Fruit fly (Drosophila melanogaster): Measurements from ENCODE around the gene CG9029.

DNA sequence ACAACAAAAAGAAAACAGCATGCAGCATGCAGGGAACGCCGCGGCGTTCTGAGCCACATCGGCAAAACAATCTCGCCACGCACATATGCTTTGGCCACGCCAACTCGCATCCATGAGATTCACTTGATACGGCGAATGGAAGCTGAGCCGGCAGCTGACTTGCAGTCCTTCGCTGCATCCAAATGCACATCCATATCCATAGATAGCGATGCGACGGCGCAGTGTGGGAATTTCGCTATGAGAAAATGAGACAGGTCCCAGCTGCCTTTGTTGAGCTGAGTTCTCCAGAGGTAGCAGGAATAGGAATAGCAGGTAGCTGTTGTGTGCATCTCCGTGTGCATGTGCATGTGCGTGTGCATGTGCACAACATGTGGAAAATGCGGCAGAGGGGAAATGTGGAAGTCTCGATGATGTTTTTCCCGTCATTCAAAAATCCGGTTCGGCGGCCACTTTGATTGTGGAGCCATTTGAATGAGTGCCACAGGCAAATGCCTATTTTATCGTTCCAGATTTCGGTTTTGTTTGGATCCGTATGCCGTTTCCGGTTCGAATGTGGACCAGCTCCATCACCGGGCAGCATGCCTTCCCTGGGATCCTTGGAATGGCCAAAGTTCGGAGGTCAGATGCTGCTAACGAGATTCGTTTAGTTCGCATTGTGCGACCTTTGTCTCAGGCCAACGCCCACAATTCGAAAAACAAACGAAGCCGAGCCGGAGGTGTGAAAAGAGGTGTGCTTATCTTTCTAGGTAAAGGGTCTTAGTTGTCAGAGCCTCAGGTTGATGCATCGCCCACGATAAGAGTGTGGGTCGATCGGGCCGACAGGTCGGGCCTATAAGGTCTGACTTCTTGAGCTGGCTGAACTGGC, 14.7 kb upstream of the CG9029 start:
- TF ChIP-seq CG8478 (optimal IDR thresholded peaks at IDR 0.05) (no peak), CTCF (optimal IDR thresholded peaks at IDR 0.05) (no peak)
